Worm (Caenorhabditis elegans): ENCODE measurements around the gene T05D4.5.

DNA sequence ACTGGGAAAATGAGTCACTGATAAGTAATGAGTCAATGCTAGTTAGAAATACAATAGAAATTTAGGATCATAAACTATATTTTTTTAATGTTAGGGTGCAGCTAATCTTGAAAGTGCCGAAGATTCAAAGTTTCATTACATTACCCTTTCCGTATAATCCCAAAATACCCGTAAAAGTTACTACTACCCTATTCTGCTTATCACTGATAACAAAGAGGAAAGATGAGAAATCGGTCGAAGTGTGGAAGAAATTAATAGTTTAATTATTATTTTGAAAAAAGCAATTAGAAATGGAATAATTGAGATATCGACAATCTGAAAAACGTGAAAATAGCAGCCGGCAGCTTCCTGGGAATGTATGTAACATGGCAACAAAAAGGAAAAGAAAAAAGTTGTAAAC lies 26.2 kb downstream of the T05D4.5 start:
- TF ChIP-seq pat-9 (tag; optimal IDR thresholded peaks at IDR 0.05) (no peak), ceh-30 (tag; optimal IDR thresholded peaks at IDR 0.05) (no peak), ceh-22 (tag; optimal IDR thresholded peaks at IDR 0.05) (no peak), pqm-1 (tag; optimal IDR thresholded peaks at IDR 0.05) (no peak), tbx-2 (tag; optimal IDR thresholded peaks at IDR 0.05) (no peak), ref-2 (tag; optimal IDR thresholded peaks at IDR 0.05) (no peak), odd-2 (tag; optimal IDR thresholded peaks at IDR 0.05) (no peak), ets-4 (tag; optimal IDR thresholded peaks at IDR 0.05) (no peak), hlh-8 (tag; optimal IDR thresholded peaks at IDR 0.05) (no peak), fkh-10 (GFP tag; optimal IDR thresholded peaks at IDR 0.05) (no peak), sox-4 (tag; optimal IDR thresholded peaks at IDR 0.05) (no peak), hlh-6 (tag; optimal IDR thresholded peaks at IDR 0.05) (no peak), dve-1 (tag; optimal IDR thresholded peaks at IDR 0.05) (no peak), pha-4 (tag; optimal IDR thresholded peaks at IDR 0.05) (no peak)

Data from whole organism, late embryonic.